Worm (Caenorhabditis elegans) whole organism, mixed stage, embryonic: Measurements from ENCODE around the gene Y46G5A.20.

Experiments
- ceh-83 ChIP-seq: fragments of 200-800 bp; sonication (Bioruptor generic); optimal IDR thresholded peaks from 2 replicates; lab custom pipeline; 2018; ENCODE audit warnings: mild to moderate bottlenecking, missing genetic modification characterization, missing compliant biosample characterization
- drap-1 ChIP-seq: fragments of 200-800 bp; sonication (Bioruptor generic); optimal IDR thresholded peaks from 3 replicates; lab custom pipeline; 2018; ENCODE audit warnings: mild to moderate bottlenecking, missing genetic modification characterization, missing compliant biosample characterization
- elt-3 ChIP-seq: fragments of 150-350 bp; optimal IDR thresholded peaks from 2 replicates; lab custom pipeline; 2014; ENCODE audit warnings: missing biosample characterization, missing genetic modification characterization
- ham-2 ChIP-seq: fragments of 200-800 bp; sonication (Bioruptor generic); optimal IDR thresholded peaks from 2 replicates; lab custom pipeline; 2018; ENCODE audit warnings: mild to moderate bottlenecking, missing genetic modification characterization, missing compliant biosample characterization
- hlh-1 ChIP-seq: fragments of 150-350 bp; optimal IDR thresholded peaks from 2 replicates; lab custom pipeline; 2014; ENCODE audit warnings: missing biosample characterization, missing genetic modification reagents, missing genetic modification characterization
- nhr-28 ChIP-seq: fragments of 150-350 bp; optimal IDR thresholded peaks from 2 replicates; lab custom pipeline; 2014; ENCODE audit warnings: missing biosample characterization, missing genetic modification characterization
- pha-4 ChIP-seq: fragments of 150-350 bp; optimal IDR thresholded peaks from 2 replicates; lab custom pipeline; 2018; ENCODE audit warnings: missing biosample characterization, missing genetic modification reagents, missing genetic modification characterization
- unc-120 ChIP-seq: sonication (generic microtip); optimal IDR thresholded peaks from 2 replicates; lab custom pipeline; 2017; ENCODE audit warnings: missing genetic modification characterization, missing compliant biosample characterization; ENCODE audit not compliant: poor library complexity, severe bottlenecking
- unc-39 ChIP-seq: fragments of 150-350 bp; optimal IDR thresholded peaks from 2 replicates; lab custom pipeline; 2014; ENCODE audit warnings: missing biosample characterization, missing genetic modification characterization

The Y46G5A.20 gene

DNA sequence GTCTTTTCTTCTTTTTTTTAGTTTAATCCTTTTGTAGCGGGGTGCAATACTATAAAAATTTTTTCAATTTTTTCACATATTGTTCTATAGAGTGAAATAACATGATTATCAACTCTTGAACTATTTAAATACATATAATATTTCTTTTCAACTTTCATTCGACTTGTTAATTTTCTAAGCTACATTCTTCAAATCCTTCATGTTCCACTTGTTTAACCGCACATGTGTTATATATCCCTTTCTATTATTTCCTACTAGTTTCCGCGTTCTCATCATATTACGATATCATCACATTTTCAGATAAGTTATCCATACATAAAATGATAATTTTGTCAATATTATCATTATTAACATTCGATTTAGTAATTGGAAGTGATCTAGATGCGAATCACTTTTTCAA lies 45.1 kb downstream of the Y46G5A.20 start, which contains the start of gene Y46G5A.29:
Gene Y46G5A.29, plus strand, starts transcription at position 301 of the 400 bp plus-strand sequence.
- TF ChIP-seq pha-4 (no peak), hlh-1 (tag; lab: Kevin White, UChicago) (no peak), ceh-83 (GFP tag; lab: Kevin White, UChicago) (no peak), ham-2 (no peak), unc-39 (tag; lab: Kevin White, UChicago) (no peak), nhr-28 (no peak), elt-3 (tag; lab: Kevin White, UChicago) (no peak), unc-120 (tag; lab: Kevin White, UChicago) (no peak), drap-1 (no peak)
